Fruit fly (Drosophila melanogaster) whole organism, embryonic: ENCODE results near the gene CG42554.

Experiments
- ATbp ChIP-seq: fragments of 200-800 bp; sonication (Bioruptor generic); optimal IDR thresholded peaks from 2 replicates; lab custom pipeline; 2017; ENCODE audit warnings: missing biosample characterization, mild to moderate bottlenecking, missing genetic modification characterization, missing genetic modification reagents
- Asciz ChIP-seq: fragments of 200-800 bp; sonication (Bioruptor generic); optimal IDR thresholded peaks from 2 replicates; lab custom pipeline; 2017; ENCODE audit warnings: missing biosample characterization, mild to moderate bottlenecking, missing genetic modification characterization, missing genetic modification reagents
- Bgb ChIP-seq: fragments of 200-800 bp; sonication (Bioruptor generic); IDR thresholded peaks from 2 replicates; pipeline ENCODE4 v1.3.6; 2022; ENCODE audit warnings: missing biosample characterization, missing genetic modification characterization; ENCODE audit not compliant: partially characterized antibody
- CG1024 ChIP-seq: fragments of 200-800 bp; sonication (Bioruptor generic); IDR thresholded peaks from 2 replicates; pipeline ENCODE4 v1.3.6; 2022; ENCODE audit warnings: missing biosample characterization, missing genetic modification characterization
- CG10274 ChIP-seq: fragments of 200-800 bp; sonication (Bioruptor generic); optimal IDR thresholded peaks from 3 replicates; lab custom pipeline; 2017; ENCODE audit warnings: missing biosample characterization, mild to moderate bottlenecking, missing genetic modification characterization
- CG11398 ChIP-seq: fragments of 200-800 bp; sonication (Bioruptor generic); optimal IDR thresholded peaks from 2 replicates; lab custom pipeline; 2016; ENCODE audit warnings: missing biosample characterization, missing genetic modification characterization
- CG14050 ChIP-seq: fragments of 200-800 bp; sonication (Bioruptor generic); IDR thresholded peaks from 3 replicates; pipeline ENCODE4 v1.3.6; 2022; ENCODE audit warnings: missing biosample characterization, missing genetic modification characterization
- CG14441 ChIP-seq: fragments of 200-800 bp; sonication (Bioruptor generic); IDR thresholded peaks from 2 replicates; pipeline ENCODE4 v1.3.6; 2022; ENCODE audit warnings: missing biosample characterization, missing genetic modification characterization
- CG14965 ChIP-seq: fragments of 200-800 bp; sonication (Bioruptor generic); optimal IDR thresholded peaks from 2 replicates; lab custom pipeline; 2016; ENCODE audit warnings: missing biosample characterization, missing genetic modification characterization, borderline replicate concordance
- CG17359 ChIP-seq: fragments of 200-800 bp; sonication (Bioruptor generic); optimal IDR thresholded peaks from 3 replicates; lab custom pipeline; 2018; ENCODE audit warnings: missing biosample characterization, mild to moderate bottlenecking, missing genetic modification characterization, moderate library complexity
- CG17912 ChIP-seq: fragments of 200-800 bp; sonication (Bioruptor generic); optimal IDR thresholded peaks from 2 replicates; lab custom pipeline; 2018; ENCODE audit warnings: missing biosample characterization, mild to moderate bottlenecking, missing genetic modification characterization
- CG31388 ChIP-seq: fragments of 200-800 bp; sonication (Bioruptor generic); optimal IDR thresholded peaks from 2 replicates; lab custom pipeline; 2016; ENCODE audit warnings: missing biosample characterization, missing genetic modification characterization
- CG32772 ChIP-seq: fragments of 200-800 bp; sonication (Bioruptor generic); IDR thresholded peaks from 2 replicates; pipeline ENCODE4 v1.3.6; 2022; ENCODE audit warnings: missing biosample characterization, missing genetic modification characterization
- CG34224 ChIP-seq: fragments of 200-800 bp; sonication (Bioruptor generic); IDR thresholded peaks from 3 replicates; pipeline ENCODE4 v1.3.6; 2022; ENCODE audit warnings: missing biosample characterization, missing genetic modification characterization; ENCODE audit not compliant: partially characterized antibody
- CG34376 ChIP-seq: fragments of 200-800 bp; sonication (Bioruptor generic); optimal IDR thresholded peaks from 2 replicates; lab custom pipeline; 2018; ENCODE audit warnings: missing biosample characterization, mild to moderate bottlenecking, missing genetic modification characterization
- CG42726 ChIP-seq: fragments of 200-800 bp; sonication (Bioruptor generic); IDR thresholded peaks from 2 replicates; pipeline ENCODE4 v1.3.6; 2022; ENCODE audit warnings: missing biosample characterization, missing genetic modification characterization; ENCODE audit not compliant: partially characterized antibody
- CG4328 ChIP-seq: fragments of 200-800 bp; sonication (Bioruptor generic); optimal IDR thresholded peaks from 3 replicates; lab custom pipeline; 2017; ENCODE audit warnings: missing biosample characterization, missing genetic modification reagents, missing genetic modification characterization
- CG4617 ChIP-seq: fragments of 200-800 bp; sonication (Bioruptor generic); optimal IDR thresholded peaks from 3 replicates; lab custom pipeline; 2016; ENCODE audit warnings: missing biosample characterization, missing genetic modification characterization, borderline replicate concordance
- CG5180 ChIP-seq: fragments of 200-800 bp; sonication (Bioruptor generic); optimal IDR thresholded peaks from 3 replicates; lab custom pipeline; 2017; ENCODE audit warnings: missing biosample characterization, missing genetic modification characterization, mild to moderate bottlenecking, moderate library complexity, missing genetic modification reagents
- CG5953 ChIP-seq: fragments of 200-800 bp; sonication (Bioruptor generic); IDR thresholded peaks from 2 replicates; pipeline ENCODE4 v1.3.6; 2022; ENCODE audit warnings: missing biosample characterization, missing genetic modification characterization
- CG6854 ChIP-seq: fragments of 200-800 bp; sonication (Bioruptor generic); optimal IDR thresholded peaks from 3 replicates; lab custom pipeline; 2017; ENCODE audit warnings: missing biosample characterization, mild to moderate bottlenecking, missing genetic modification characterization
- CG8765 ChIP-seq: fragments of 200-800 bp; sonication (Bioruptor generic); IDR thresholded peaks from 2 replicates; pipeline ENCODE4 v1.3.6; 2022; ENCODE audit warnings: missing biosample characterization, missing genetic modification characterization
- CG8924 ChIP-seq: fragments of 200-800 bp; optimal IDR thresholded peaks from 3 replicates; lab custom pipeline; 2019; ENCODE audit warnings: missing biosample characterization, mild to moderate bottlenecking, missing genetic modification characterization, moderate library complexity
- CTCF ChIP-seq: fragments of 200-800 bp; sonication (Bioruptor generic); optimal IDR thresholded peaks from 2 replicates; lab custom pipeline; 2017; ENCODE audit warnings: missing biosample characterization, mild to moderate bottlenecking, missing genetic modification characterization, moderate library complexity
- D19A ChIP-seq: fragments of 200-800 bp; optimal IDR thresholded peaks from 3 replicates; lab custom pipeline; 2019; ENCODE audit warnings: missing biosample characterization, mild to moderate bottlenecking, missing genetic modification characterization, moderate library complexity
- Dp ChIP-seq: fragments of 200-800 bp; sonication (Bioruptor generic); optimal IDR thresholded peaks from 2 replicates; lab custom pipeline; 2018; ENCODE audit warnings: missing biosample characterization, mild to moderate bottlenecking, missing genetic modification characterization, moderate library complexity
- Dref ChIP-seq: fragments of 200-800 bp; sonication (Bioruptor generic); IDR thresholded peaks from 2 replicates; pipeline ENCODE4 v1.3.6; 2022; ENCODE audit warnings: missing biosample characterization, missing genetic modification characterization
- Fer2 ChIP-seq: fragments of 200-800 bp; sonication (Bioruptor generic); optimal IDR thresholded peaks from 2 replicates; lab custom pipeline; 2018; ENCODE audit warnings: missing biosample characterization, mild to moderate bottlenecking, missing genetic modification characterization, moderate library complexity
- Lpt ChIP-seq: fragments of >200 bp; optimal IDR thresholded peaks from 2 replicates; lab custom pipeline; 2018; ENCODE audit warnings: missing biosample characterization, missing genetic modification characterization
- MTF-1 ChIP-seq: fragments of 200-800 bp; sonication (Bioruptor generic); optimal IDR thresholded peaks from 2 replicates; lab custom pipeline; 2018; ENCODE audit warnings: missing biosample characterization, mild to moderate bottlenecking, missing genetic modification characterization, borderline replicate concordance
- Mes4 ChIP-seq: fragments of 200-800 bp; sonication (Bioruptor generic); optimal IDR thresholded peaks from 2 replicates; lab custom pipeline; 2016; ENCODE audit warnings: missing biosample characterization, missing genetic modification characterization
- NFAT ChIP-seq: fragments of 200-800 bp; sonication (Bioruptor generic); IDR thresholded peaks from 2 replicates; pipeline ENCODE4 v1.3.6; 2022; ENCODE audit warnings: missing biosample characterization, missing genetic modification characterization
- Nf-YB ChIP-seq: fragments of 200-800 bp; sonication (Bioruptor generic); optimal IDR thresholded peaks from 3 replicates; lab custom pipeline; 2019; ENCODE audit warnings: missing biosample characterization, mild to moderate bottlenecking, missing genetic modification characterization, moderate library complexity
- Oaz ChIP-seq: fragments of 200-800 bp; sonication (Bioruptor generic); IDR thresholded peaks from 2 replicates; pipeline ENCODE4 v1.3.6; 2022; ENCODE audit warnings: missing biosample characterization, missing genetic modification characterization
- Sin3A ChIP-seq: fragments of >200 bp; optimal IDR thresholded peaks from 2 replicates; lab custom pipeline; 2018
- bowl ChIP-seq: fragments of 200-800 bp; sonication (Bioruptor generic); IDR thresholded peaks from 2 replicates; pipeline ENCODE4 v1.3.6; 2022; ENCODE audit warnings: missing biosample characterization, missing genetic modification characterization
- dimm ChIP-seq: fragments of 200-800 bp; sonication (Bioruptor generic); IDR thresholded peaks from 2 replicates; pipeline ENCODE4 v1.3.6; 2022; ENCODE audit warnings: missing biosample characterization, missing genetic modification characterization
- gro ChIP-seq: fragments of 200-800 bp; sonication (Bioruptor generic); optimal IDR thresholded peaks from 2 replicates; lab custom pipeline; 2016; ENCODE audit warnings: missing biosample characterization, missing genetic modification characterization
- ham ChIP-seq: fragments of 200-800 bp; sonication (Bioruptor generic); IDR thresholded peaks from 2 replicates; pipeline ENCODE4 v1.3.6; 2022; ENCODE audit warnings: missing biosample characterization, missing genetic modification characterization
- her ChIP-seq: fragments of 200-800 bp; sonication (Bioruptor generic); optimal IDR thresholded peaks from 2 replicates; lab custom pipeline; 2016; ENCODE audit warnings: missing biosample characterization, missing genetic modification characterization
- lab ChIP-seq: fragments of 200-800 bp; sonication (Bioruptor generic); optimal IDR thresholded peaks from 3 replicates; lab custom pipeline; 2017; ENCODE audit warnings: missing biosample characterization, missing genetic modification characterization, mild to moderate bottlenecking, moderate library complexity, missing genetic modification reagents
- oc ChIP-seq: fragments of 200-800 bp; sonication (Bioruptor generic); optimal IDR thresholded peaks from 2 replicates; lab custom pipeline; 2018; ENCODE audit warnings: missing biosample characterization, mild to moderate bottlenecking, missing genetic modification characterization, moderate library complexity
- onecut ChIP-seq: fragments of 200-800 bp; sonication (Bioruptor generic); IDR thresholded peaks from 2 replicates; pipeline ENCODE4 v1.3.6; 2022; ENCODE audit warnings: missing biosample characterization, missing genetic modification characterization
- pzg ChIP-seq: fragments of 200-800 bp; sonication (Bioruptor generic); optimal IDR thresholded peaks from 3 replicates; lab custom pipeline; 2018; ENCODE audit warnings: missing biosample characterization, mild to moderate bottlenecking, missing genetic modification characterization, moderate library complexity
- ranshi ChIP-seq: fragments of 200-800 bp; sonication (Bioruptor generic); IDR thresholded peaks from 2 replicates; pipeline ENCODE4 v1.3.6; 2022; ENCODE audit warnings: missing biosample characterization, missing genetic modification characterization
- repo ChIP-seq: fragments of 200-800 bp; sonication (Bioruptor generic); optimal IDR thresholded peaks from 2 replicates; lab custom pipeline; 2016; ENCODE audit warnings: missing biosample characterization, missing genetic modification characterization
- sc ChIP-seq, 3 experiments: fragments of >200 bp in 2 of 3; fragments of 200-800 bp in 1 of 3; sonication (Bioruptor generic) in 1 of 3; optimal IDR thresholded peaks; 2 replicates in 2 of 3; 3 replicates in 1 of 3; lab custom pipeline; 2017; ENCODE audit warnings: mild to moderate bottlenecking in 1 of 3, missing biosample characterization in 1 of 3, missing genetic modification characterization in 1 of 3, missing genetic modification reagents in 1 of 3
- sens-2 ChIP-seq: fragments of 200-800 bp; sonication (Bioruptor generic); IDR thresholded peaks from 2 replicates; pipeline ENCODE4 v1.3.6; 2022; ENCODE audit warnings: missing biosample characterization, missing genetic modification characterization
- tio ChIP-seq: fragments of 200-800 bp; sonication (Bioruptor generic); optimal IDR thresholded peaks from 2 replicates; lab custom pipeline; 2017; ENCODE audit warnings: missing biosample characterization, missing genetic modification characterization, inconsistent platforms
- trh ChIP-seq: fragments of 200-800 bp; sonication (Bioruptor generic); optimal IDR thresholded peaks from 2 replicates; lab custom pipeline; 2016; ENCODE audit warnings: missing biosample characterization, missing genetic modification characterization

CG42554 gene

dm6 chr3L:819297-819886 is 16.1 kb upstream of the CG42554 start (continued):
- TF ChIP-seq bowl (peak; percentile 89), CG11398 (peak; percentile 86), sens-2 (GFP tag; lab: Robert Waterston, UW) (peak; percentile 94), CG32772 (GFP tag; lab: Robert Waterston, UW) (peak; percentile 95), CG34224 (GFP tag; lab: Robert Waterston, UW) (no peak), CG42726 (GFP tag; lab: Robert Waterston, UW) (no peak), CG5953 (peak; percentile 95), Fer2 (tag; lab: Kevin White, UChicago) (peak; percentile 67), Asciz (peak; percentile 84), CG10274 (GFP tag; lab: Kevin White, UChicago) (peak; percentile 68), gro (peak; percentile 93), CTCF (GFP tag; lab: Kevin White, UChicago) (no peak), Oaz (GFP tag; lab: Robert Waterston, UW) (peak; percentile 88), ATbp (GFP tag; lab: Kevin White, UChicago) (peak; percentile 87), her (GFP tag; lab: Kevin White, UChicago) (peak; percentile 90), CG8924 (tag; lab: Kevin White, UChicago) (peak; percentile 85), CG14965 (GFP tag; lab: Kevin White, UChicago) (peak; percentile 58), CG4617 (peak; percentile 81), ranshi (GFP tag; lab: Robert Waterston, UW) (peak; percentile 94), Nf-YB (GFP tag; lab: Kevin White, UChicago) (peak; percentile 56), pzg (no peak), CG14441 (GFP tag; lab: Robert Waterston, UW) (peak; percentile 94), CG6854 (GFP tag; lab: Kevin White, UChicago) (peak; percentile 57), CG17359 (tag; lab: Kevin White, UChicago) (peak; percentile 92), CG14050 (GFP tag; lab: Robert Waterston, UW) (peak; percentile 93), tio (GFP tag; lab: Kevin White, UChicago) (peak; percentile 75), CG1024 (GFP tag; lab: Robert Waterston, UW) (peak; percentile 87), CG31388 (GFP tag; lab: Kevin White, UChicago) (peak; percentile 47), CG17912 (GFP tag; lab: Kevin White, UChicago) (peak; percentile 67), sc (optimal IDR thresholded peaks at IDR 0.05; lab: Kevin White, UChicago) (no peak), sc (GFP tag; optimal IDR thresholded peaks at IDR 0.05; lab: Kevin White, UChicago) (peak; percentile 69), CG4328 (GFP tag; lab: Kevin White, UChicago) (peak; percentile 68), trh (peak; percentile 74), ham (GFP tag; lab: Robert Waterston, UW) (peak; percentile 77), Lpt (no peak), MTF-1 (GFP tag; lab: Kevin White, UChicago) (peak; percentile 79), NFAT (peak; percentile 93), D19A (peak; percentile 74), Dp (GFP tag; lab: Kevin White, UChicago) (no peak), Sin3A (lab: Kevin White, UChicago) (no peak), Dref (GFP tag; lab: Robert Waterston, UW) (peak; percentile 36; the same call in 1 of the 2 replicates), repo (GFP tag; lab: Kevin White, UChicago) (peak; percentile 84), onecut (GFP tag; lab: Robert Waterston, UW) (peak; percentile 87), oc (tag; lab: Kevin White, UChicago) (peak; percentile 94), Mes4 (GFP tag; lab: Kevin White, UChicago) (peak; percentile 80), dimm (GFP tag; lab: Robert Waterston, UW) (peak; percentile 91), Bgb (no peak), CG5180 (GFP tag; lab: Kevin White, UChicago) (peak; percentile 83), lab (GFP tag; lab: Kevin White, UChicago) (peak; percentile 94), CG8765 (peak; percentile 49), CG34376 (GFP tag; lab: Kevin White, UChicago) (peak; percentile 56)
